Worm (Caenorhabditis elegans) whole organism, midembryonic: ENCODE results near the gene Y50D4A.4.
A peak's percentile ranks its signal among the peaks of the same experiment; 100 is the strongest.

Experiments used
- T22C8.4 ChIP-seq: fragments of 200-800 bp; sonication (Bioruptor generic); IDR thresholded peaks from 2 replicates; pipeline ENCODE4 v1.3.6; 2022; ENCODE audit warnings: missing genetic modification characterization, missing compliant biosample characterization
- cog-1 ChIP-seq: sonication (generic microtip); optimal IDR thresholded peaks from 2 replicates; lab custom pipeline; 2016; ENCODE audit warnings: missing genetic modification characterization, missing compliant biosample characterization
- flt-1 ChIP-seq: fragments of 200-800 bp; sonication (Bioruptor generic); IDR thresholded peaks from 2 replicates; pipeline ENCODE4 v1.3.6; 2022; ENCODE audit warnings: missing genetic modification characterization, missing compliant biosample characterization
- klf-2 ChIP-seq: fragments of 200-800 bp; sonication (Bioruptor generic); conservative IDR thresholded peaks from 2 replicates; pipeline ENCODE4 v1.3.6; 2022; ENCODE audit warnings: missing genetic modification reagents, missing genetic modification characterization, missing compliant biosample characterization
- med-1 ChIP-seq: sonication (generic microtip); optimal IDR thresholded peaks from 2 replicates; lab custom pipeline; 2017; ENCODE audit warnings: missing genetic modification characterization, mild to moderate bottlenecking, missing compliant biosample characterization, antibody characterized with exemption, missing genetic modification reagents; ENCODE audit not compliant: insufficient read depth
- ref-1 ChIP-seq: fragments of 200-800 bp; sonication (Bioruptor generic); conservative IDR thresholded peaks from 2 replicates; pipeline ENCODE4 v1.3.6; 2022; ENCODE audit warnings: missing genetic modification reagents, missing genetic modification characterization, missing compliant biosample characterization
- tab-1 ChIP-seq: fragments of 200-800 bp; sonication (Bioruptor generic); IDR thresholded peaks from 2 replicates; pipeline ENCODE4 v1.3.6; 2022; ENCODE audit warnings: missing genetic modification characterization, missing compliant biosample characterization
- ztf-23 ChIP-seq: fragments of 200-800 bp; sonication (Bioruptor generic); IDR thresholded peaks from 2 replicates; pipeline ENCODE4 v1.3.6; 2022; ENCODE audit warnings: missing genetic modification reagents, missing genetic modification characterization, missing compliant biosample characterization
- ztf-29 ChIP-seq: fragments of 200-800 bp; sonication (Bioruptor generic); IDR thresholded peaks from 2 replicates; pipeline ENCODE4 v1.3.6; 2022; ENCODE audit warnings: missing genetic modification reagents, missing genetic modification characterization, missing compliant biosample characterization

The Y50D4A.4 gene

ce11 chrV:1179279-1179678 lies 16.6 kb downstream of the Y50D4A.4 start, which contains the start of gene F25A2.1:
F25A2.1 (plus strand) TSS chrV:1179579.
- no peak for TF ChIP-seq flt-1 (GFP tag; lab: Robert Waterston, UW)
- TF ChIP-seq tab-1 (GFP tag; lab: Robert Waterston, UW): no peak
- TF ChIP-seq ref-1 (GFP tag; lab: Robert Waterston, UW): no peak
- no peak for TF ChIP-seq ztf-29 (GFP tag; lab: Robert Waterston, UW)
- no peak for TF ChIP-seq klf-2 (GFP tag; lab: Robert Waterston, UW)
- TF ChIP-seq cog-1 (tag; lab: Kevin White, UChicago): no peak
- TF ChIP-seq med-1: no peak
- TF ChIP-seq T22C8.4: no peak
- no peak for TF ChIP-seq ztf-23 (GFP tag; lab: Robert Waterston, UW)

DNA sequence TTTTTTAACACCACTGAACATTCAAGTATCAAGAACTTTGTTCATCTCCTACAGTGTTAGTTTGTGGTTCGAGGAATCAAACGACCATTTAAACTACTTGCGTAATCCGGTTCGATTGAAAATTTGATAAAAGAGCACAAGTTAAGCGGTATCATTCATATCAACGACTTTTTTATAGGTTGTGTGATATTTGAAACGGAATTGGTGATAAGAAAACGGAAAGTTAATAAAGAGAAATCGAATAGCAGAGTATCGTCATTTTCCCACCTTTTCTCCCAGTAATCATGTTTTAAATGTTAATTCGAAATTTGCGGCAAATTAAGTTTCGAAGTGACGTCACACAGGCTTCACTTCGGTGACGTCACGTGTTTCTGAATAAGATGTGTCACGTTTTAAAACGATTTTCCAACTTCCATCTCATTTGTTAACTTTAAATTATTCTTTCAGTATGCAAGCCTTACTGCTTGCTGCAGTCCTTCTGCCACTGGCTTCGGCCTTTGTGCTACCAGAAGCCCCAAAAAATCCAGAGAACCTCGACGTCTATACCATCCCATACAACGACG lies 19.6 kb downstream of the Y50D4A.4 start, which contains the start of gene T21H3.1:
Gene T21H3.1, plus strand, starts transcription at position 448 of the 563 bp plus-strand sequence.
- TF ChIP-seq ztf-29 (GFP tag; lab: Robert Waterston, UW) (no peak), cog-1 (tag; lab: Kevin White, UChicago) (no peak), ref-1 (GFP tag; lab: Robert Waterston, UW) (no peak), med-1 (no peak), T22C8.4 (no peak), tab-1 (GFP tag; lab: Robert Waterston, UW) (no peak)

DNA sequence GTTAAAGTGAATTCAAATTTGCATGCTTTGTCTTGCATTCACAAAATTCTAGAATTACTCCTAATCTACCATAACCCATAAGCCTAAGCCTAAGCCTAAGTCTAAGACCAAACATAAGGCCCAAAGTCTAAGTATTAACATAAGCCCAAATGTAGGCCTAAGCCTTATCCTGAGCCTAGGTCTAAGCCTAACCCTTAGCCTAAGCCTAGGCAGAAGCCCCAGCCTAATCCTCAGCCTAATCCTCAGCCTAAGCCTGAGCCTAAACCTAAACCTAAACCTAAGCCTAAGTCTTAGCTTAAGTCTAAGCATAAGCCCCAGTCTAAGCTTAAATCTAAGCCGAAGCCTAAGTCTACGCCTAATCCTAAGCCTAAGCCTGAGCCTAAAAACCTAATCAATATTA lies 25.3 kb downstream of the Y50D4A.4 start:
- TF ChIP-seq T22C8.4: no peak
- no peak for TF ChIP-seq tab-1 (GFP tag; lab: Robert Waterston, UW)
- TF ChIP-seq flt-1 (GFP tag; lab: Robert Waterston, UW): no peak
- no peak for TF ChIP-seq ref-1 (GFP tag; lab: Robert Waterston, UW)
- no peak for TF ChIP-seq med-1
- TF ChIP-seq ztf-29 (GFP tag; lab: Robert Waterston, UW): no peak
- TF ChIP-seq cog-1 (tag; lab: Kevin White, UChicago): no peak
- no peak for TF ChIP-seq ztf-23 (GFP tag; lab: Robert Waterston, UW)

DNA sequence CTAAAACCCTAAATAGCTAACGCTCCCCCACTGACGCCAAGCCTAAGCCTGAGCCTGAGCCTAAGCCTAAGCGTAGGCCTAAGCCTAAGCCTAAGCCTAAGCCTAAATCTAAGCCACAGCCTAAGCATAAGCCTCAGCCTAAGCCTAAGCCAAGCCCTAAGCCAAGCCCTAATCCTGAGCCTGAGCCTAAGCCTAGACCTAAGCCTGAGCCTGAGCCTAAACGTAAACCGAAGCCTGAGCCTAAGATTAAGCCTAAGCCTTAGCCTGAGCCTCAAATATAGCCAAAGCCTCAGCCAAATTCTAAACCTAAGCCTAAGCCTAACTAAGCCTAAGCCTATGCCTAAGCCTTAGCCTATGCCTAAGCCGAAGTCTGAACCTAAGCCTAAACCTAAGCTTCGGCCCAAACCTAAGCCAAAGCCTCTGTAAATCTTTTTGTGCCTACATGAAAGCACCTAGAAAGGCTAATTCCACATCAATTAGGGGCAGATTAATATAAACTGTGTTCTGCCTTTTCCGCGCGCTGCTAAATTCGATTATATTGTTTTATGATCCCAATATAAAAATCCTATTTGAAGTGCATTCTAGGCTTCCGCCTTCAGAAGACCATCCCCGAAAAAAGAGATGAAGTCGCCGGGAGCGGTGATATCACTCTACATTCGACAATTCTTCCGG lies 30.7 kb downstream of the Y50D4A.4 start, which contains the start of gene ptr-16:
Gene ptr-16, plus strand, starts transcription at position 622 of the 672 bp plus-strand sequence.
- TF ChIP-seq cog-1 (tag; lab: Kevin White, UChicago) (no peak), tab-1 (GFP tag; lab: Robert Waterston, UW) (0 out of 2 replicates have a peak, but pooled peaks have one; percentile 23)

DNA sequence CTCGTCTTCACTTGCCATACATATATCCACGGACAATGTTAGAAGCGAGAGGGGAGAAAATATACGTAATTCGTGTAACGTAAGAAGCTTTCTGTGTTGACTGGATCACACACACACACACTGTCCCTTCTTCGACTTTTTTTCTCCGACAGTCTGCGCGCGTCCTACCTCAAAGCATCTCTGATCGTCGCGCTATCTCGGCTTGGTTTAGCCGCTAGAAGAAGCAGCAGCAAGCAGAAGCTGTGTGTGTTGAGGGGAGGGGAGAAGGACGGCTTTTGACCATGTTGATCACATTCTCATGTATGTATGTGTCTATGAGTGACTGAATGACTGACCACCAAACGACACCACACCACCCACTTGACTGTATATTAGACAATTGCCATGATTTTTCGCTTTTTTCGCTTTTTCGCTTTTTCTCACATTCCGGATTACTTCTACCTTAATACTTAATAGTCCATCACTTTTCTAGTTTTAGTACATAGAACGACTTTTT lies 31.7 kb downstream of the Y50D4A.4 start, which contains the start of gene T21H3.5:
Gene T21H3.5, minus strand, starts transcription at position 98 of the 496 bp plus-strand sequence.
- no peak for TF ChIP-seq klf-2 (GFP tag; lab: Robert Waterston, UW)
- TF ChIP-seq tab-1 (GFP tag; lab: Robert Waterston, UW): no peak
- no peak for TF ChIP-seq ztf-29 (GFP tag; lab: Robert Waterston, UW)

DNA sequence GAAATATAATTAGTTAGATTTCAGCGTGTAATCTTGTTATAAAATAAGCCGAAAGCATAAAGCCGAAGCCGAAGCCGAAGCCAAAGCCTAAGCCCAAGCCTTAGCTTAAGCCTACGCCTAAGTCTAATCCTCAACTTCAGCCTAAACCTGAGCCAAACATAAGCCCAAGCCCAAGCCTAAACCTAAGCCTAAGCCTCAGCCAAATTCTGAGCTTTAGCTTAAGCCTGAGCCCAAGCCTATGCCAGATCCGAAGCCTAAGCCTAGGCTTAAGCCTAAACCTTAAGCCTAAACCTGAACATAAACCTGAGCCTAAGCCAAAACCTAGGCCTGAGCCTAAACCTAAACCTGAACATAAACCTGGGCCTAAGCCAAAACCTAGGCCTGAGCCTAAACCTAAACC lies 35.2 kb downstream of the Y50D4A.4 start:
- TF ChIP-seq flt-1 (GFP tag; lab: Robert Waterston, UW): no peak
- no peak for TF ChIP-seq ztf-23 (GFP tag; lab: Robert Waterston, UW)
- no peak for TF ChIP-seq cog-1 (tag; lab: Kevin White, UChicago)
- no peak for TF ChIP-seq med-1
- TF ChIP-seq T22C8.4: no peak
- TF ChIP-seq ztf-29 (GFP tag; lab: Robert Waterston, UW): no peak
- no peak for TF ChIP-seq klf-2 (GFP tag; lab: Robert Waterston, UW)

- TF ChIP-seq tab-1 (GFP tag; lab: Robert Waterston, UW): no peak
- 0 out of 2 replicates have a peak, but pooled peaks have one; percentile 52 for TF ChIP-seq ztf-23 (GFP tag; lab: Robert Waterston, UW)
Observed at ce11 chrV:1158247-1158646, 37.7 kb downstream of the Y50D4A.4 start.

DNA sequence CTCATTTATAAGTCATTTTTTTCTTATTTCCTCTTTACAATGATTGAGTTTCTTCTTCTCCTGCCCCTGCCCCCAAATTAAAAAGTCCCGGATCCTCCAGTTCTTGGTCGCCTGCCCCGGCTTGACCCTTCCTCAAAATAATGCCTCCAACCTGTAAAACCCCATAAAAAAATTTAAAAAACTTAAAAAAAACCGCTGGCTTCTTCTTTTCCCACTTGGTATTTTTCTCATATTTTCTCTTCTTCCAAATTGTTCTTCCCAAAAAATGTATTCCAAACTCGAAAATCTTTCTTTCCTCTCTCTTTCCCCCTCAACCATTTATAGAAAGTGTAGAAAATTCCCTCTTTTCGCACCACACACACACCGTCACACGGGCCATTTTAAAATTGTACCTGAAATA lies 38.5 kb downstream of the Y50D4A.4 start:
- TF ChIP-seq ztf-29 (GFP tag; lab: Robert Waterston, UW): no peak
- TF ChIP-seq ztf-23 (GFP tag; lab: Robert Waterston, UW): no peak
- no peak for TF ChIP-seq cog-1 (tag; lab: Kevin White, UChicago)
- no peak for TF ChIP-seq klf-2 (GFP tag; lab: Robert Waterston, UW)
- no peak for TF ChIP-seq T22C8.4
- no peak for TF ChIP-seq flt-1 (GFP tag; lab: Robert Waterston, UW)
- no peak for TF ChIP-seq med-1

- TF ChIP-seq med-1: no peak
- no peak for TF ChIP-seq T22C8.4
- no peak for TF ChIP-seq cog-1 (tag; lab: Kevin White, UChicago)
- TF ChIP-seq ref-1 (GFP tag; lab: Robert Waterston, UW): no peak
Observed at ce11 chrV:1156431-1156830, 39.5 kb downstream of the Y50D4A.4 start.

DNA sequence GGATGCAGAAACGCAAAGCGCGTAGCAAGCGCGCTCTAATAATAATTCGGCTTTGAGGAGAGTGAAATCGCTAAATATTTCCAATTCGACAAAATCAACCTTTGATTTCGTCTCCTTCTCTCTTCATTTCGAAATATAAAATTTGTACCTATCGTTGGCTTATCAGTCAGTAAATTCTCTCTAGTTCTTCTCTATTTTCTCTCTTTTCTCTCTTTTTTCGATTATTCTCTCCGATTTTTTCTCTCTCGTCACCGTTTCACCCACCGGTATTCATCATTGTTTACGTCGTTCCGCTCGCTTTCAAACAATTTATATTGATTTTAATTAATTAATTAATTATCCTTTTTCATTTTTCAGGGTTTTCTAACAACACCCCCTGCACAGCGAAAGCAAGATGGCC lies 40.0 kb downstream of the Y50D4A.4 start, which contains the start of gene cmd-1:
Gene cmd-1, plus strand, starts transcription at position 358 of the 400 bp plus-strand sequence.
- TF ChIP-seq flt-1 (GFP tag; lab: Robert Waterston, UW) (no peak), cog-1 (tag; lab: Kevin White, UChicago) (no peak), T22C8.4 (no peak), med-1 (no peak), ref-1 (GFP tag; lab: Robert Waterston, UW) (no peak), ztf-29 (GFP tag; lab: Robert Waterston, UW) (no peak), klf-2 (GFP tag; lab: Robert Waterston, UW) (no peak), tab-1 (GFP tag; lab: Robert Waterston, UW) (no peak)
